Worm (Caenorhabditis elegans): ENCODE measurements around the gene srpa-68.

Gene srpa-68

DNA sequence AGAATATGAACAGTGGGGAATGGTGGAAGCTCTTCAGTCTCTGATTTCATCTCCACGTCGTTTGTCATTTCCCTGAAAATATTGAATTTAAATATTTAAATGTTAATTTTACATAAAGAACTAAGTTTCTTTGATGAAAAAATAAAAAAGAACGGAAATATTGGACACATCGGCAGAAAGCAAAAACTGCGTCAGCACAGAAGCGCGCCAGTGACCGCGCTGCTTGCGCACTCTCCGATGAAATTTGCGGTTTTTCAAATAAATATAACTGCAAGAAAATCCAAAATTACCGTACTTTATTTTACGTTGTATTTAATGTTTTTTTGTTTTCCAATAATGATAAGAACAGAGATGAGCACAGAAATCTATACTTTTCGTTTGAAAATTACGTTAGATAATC is at the start of gene srpa-68, which contains the start of gene srh-16:
TSS of gene srpa-68 (minus strand) at position 72 of the 400 bp plus-strand sequence.
TSS of gene srh-16 (plus strand) at position 275 of the 400 bp plus-strand sequence.
- peak; percentile 83 for TF ChIP-seq ztf-23 (GFP tag; IDR thresholded peaks at IDR 0.05)
- 0 out of 2 replicates have a peak, but pooled peaks have one; percentile 19 for TF ChIP-seq ztf-29 (GFP tag; IDR thresholded peaks at IDR 0.05)
- TF ChIP-seq T22C8.4 (GFP tag; IDR thresholded peaks at IDR 0.05) = no peak
- TF ChIP-seq tab-1 (GFP tag; IDR thresholded peaks at IDR 0.05) = peak; percentile 67; the same call in 1 of the 2 replicates
- TF ChIP-seq ref-1 (GFP tag; conservative IDR thresholded peaks at IDR 0.05) = no peak
- TF ChIP-seq flt-1 (GFP tag; IDR thresholded peaks at IDR 0.05) = peak; percentile 87
- TF ChIP-seq med-1 (GFP tag; optimal IDR thresholded peaks at IDR 0.05; ENCODE audit: insufficient read depth) = peak; percentile 49
- 0 out of 2 replicates have a peak, but pooled peaks have one; percentile 48 for TF ChIP-seq klf-2 (GFP tag; conservative IDR thresholded peaks at IDR 0.05)
- TF ChIP-seq cog-1 (tag; optimal IDR thresholded peaks at IDR 0.05) = peak; percentile 79

DNA sequence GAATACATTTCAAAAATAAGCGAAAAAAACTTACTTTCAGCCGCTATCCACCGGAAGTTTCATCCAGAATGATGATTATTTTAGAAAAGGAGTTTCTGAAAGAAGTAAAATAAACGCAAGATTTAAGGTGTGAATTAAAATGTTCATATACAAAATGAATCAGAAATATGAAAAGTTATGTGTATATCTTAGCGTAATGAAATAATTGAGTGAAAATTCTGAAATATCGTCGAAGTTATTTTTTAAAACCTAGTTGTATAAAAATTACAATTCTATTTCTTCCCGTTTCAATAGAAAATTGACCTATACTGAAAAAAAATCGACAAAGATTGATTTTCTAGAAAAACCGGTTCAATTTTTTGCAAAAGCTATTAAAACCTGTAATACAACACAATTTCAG is 46.4 kb upstream of the srpa-68 start, which contains the start of gene twk-13:
TSS of gene twk-13 (minus strand) at position 101 of the 400 bp plus-strand sequence.
- no peak for TF ChIP-seq flt-1 (GFP tag; IDR thresholded peaks at IDR 0.05)
- TF ChIP-seq ztf-23 (GFP tag; IDR thresholded peaks at IDR 0.05) = no peak
- no peak for TF ChIP-seq ref-1 (GFP tag; conservative IDR thresholded peaks at IDR 0.05)
- no peak for TF ChIP-seq med-1 (GFP tag; optimal IDR thresholded peaks at IDR 0.05; ENCODE audit: insufficient read depth)
- no peak for TF ChIP-seq klf-2 (GFP tag; conservative IDR thresholded peaks at IDR 0.05)
- TF ChIP-seq cog-1 (tag; optimal IDR thresholded peaks at IDR 0.05) = no peak
- no peak for TF ChIP-seq ztf-29 (GFP tag; IDR thresholded peaks at IDR 0.05)

DNA sequence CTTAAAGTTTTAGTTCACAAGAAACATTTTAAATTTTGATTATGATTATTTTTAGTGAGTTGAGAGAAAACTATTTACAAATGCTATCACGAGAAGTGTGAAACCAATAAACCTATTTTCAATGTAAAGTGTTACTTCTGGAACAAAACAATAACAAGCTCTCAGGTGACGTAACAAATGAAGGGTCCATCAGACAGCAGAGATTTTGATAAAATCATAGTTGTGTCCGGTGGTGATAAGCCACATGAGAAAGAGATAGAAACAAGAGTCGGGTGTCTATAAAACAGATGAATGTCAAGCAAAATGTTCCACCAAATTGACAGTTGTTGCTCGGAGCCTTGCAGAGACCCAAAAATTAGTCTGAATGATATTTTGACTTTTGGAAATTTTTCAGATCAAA is 42.9 kb upstream of the srpa-68 start:
- no peak for TF ChIP-seq T22C8.4 (GFP tag; IDR thresholded peaks at IDR 0.05)
- no peak for TF ChIP-seq cog-1 (tag; optimal IDR thresholded peaks at IDR 0.05)

DNA sequence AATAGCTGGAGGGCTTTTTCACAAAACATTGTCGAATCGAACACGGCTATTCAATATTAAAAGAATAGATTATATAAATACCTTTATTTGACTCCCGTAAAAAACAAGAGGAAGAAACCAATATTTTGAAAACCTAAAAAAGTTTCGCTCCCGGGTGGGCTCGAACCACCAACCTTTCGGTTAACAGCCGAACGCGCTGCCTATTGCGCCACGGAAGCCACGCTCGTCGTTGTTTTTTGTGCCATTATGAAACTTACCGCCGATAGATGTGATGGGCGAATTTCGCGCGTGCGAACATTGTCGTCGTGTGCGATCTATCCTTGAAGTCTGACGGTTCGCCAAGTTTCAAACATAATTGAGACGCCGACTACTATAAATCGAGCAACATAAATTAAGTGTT is 40.4 kb upstream of the srpa-68 start:
- TF ChIP-seq ztf-23 (GFP tag; IDR thresholded peaks at IDR 0.05) (peak; percentile 71), med-1 (GFP tag; optimal IDR thresholded peaks at IDR 0.05; ENCODE audit: insufficient read depth) (no peak), T22C8.4 (GFP tag; IDR thresholded peaks at IDR 0.05) (no peak), tab-1 (GFP tag; IDR thresholded peaks at IDR 0.05) (peak; percentile 61; the same call in 1 of the 2 replicates), ztf-29 (GFP tag; IDR thresholded peaks at IDR 0.05) (no peak), flt-1 (GFP tag; IDR thresholded peaks at IDR 0.05) (peak; percentile 79), klf-2 (GFP tag; conservative IDR thresholded peaks at IDR 0.05) (no peak), cog-1 (tag; optimal IDR thresholded peaks at IDR 0.05) (no peak), ref-1 (GFP tag; conservative IDR thresholded peaks at IDR 0.05) (peak; percentile 46; the same call in 1 of the 2 replicates)

DNA sequence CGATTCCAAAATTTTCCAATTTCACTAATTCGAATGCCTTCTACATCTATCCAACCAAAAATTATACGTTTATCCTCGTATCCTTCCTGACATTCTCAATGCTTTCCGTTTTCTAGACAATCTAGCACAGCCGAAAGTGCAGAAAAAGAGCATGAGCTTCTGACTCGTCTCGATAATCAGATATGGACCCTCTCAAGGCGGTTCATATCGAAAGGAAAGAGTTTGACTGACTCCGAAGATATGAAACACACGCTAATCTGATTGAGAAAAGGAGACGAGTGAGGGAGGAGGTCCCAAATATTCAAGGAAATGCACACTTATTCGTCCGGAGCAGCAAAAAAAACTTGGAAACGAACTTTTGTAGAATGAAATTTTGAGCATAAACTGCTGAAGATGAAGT is 37.7 kb upstream of the srpa-68 start:
- TF ChIP-seq klf-2 (GFP tag; conservative IDR thresholded peaks at IDR 0.05) (no peak), med-1 (GFP tag; optimal IDR thresholded peaks at IDR 0.05; ENCODE audit: insufficient read depth) (no peak)

DNA sequence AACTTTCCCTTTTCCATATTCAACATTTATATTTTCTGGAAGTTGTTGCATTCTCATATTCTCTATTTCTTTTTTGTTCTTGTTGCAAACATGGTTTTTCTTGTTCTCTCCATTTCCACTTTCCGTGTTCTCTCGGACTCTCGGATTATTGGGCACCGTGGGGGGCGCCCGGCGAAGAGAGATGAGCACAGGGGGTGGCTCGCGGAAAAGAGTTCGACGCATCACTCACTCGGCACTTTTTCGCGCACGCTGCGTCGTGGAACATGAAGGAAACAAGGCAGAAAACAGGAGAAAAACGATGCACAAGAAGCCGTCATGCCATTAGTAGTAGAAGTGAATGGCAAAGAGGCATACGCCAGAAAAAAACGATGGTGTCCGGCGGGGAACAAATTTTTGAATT is 35.2 kb upstream of the srpa-68 start:
- no peak for TF ChIP-seq ztf-23 (GFP tag; IDR thresholded peaks at IDR 0.05)
- TF ChIP-seq ref-1 (GFP tag; conservative IDR thresholded peaks at IDR 0.05) = no peak

DNA sequence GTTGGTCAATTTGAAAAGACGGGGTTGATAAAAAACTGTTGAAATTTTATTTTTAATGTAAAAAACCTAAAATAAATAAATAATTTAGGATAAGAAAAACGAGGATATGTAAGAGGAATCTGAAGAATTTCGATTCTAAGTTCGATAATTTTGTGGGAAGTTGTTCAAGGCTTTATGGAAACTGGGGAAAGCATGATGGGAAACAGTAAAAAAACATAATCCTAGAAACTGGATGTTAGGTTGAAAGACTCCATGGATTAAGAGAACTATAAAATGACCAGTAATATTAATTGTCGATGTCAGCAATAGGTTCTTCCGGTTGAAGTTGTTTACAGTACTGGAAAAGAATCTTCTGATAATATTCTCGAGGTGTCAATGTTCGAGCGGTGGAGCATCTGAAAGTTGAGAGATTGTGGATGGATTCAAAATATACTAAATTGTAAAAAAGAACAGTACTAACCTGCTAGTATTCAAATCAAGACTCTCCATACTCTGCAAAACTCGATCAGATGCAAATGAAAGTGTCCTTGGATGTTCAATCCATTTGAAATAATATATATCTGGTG is 28.9 kb upstream of the srpa-68 start:
- TF ChIP-seq ref-1 (GFP tag; conservative IDR thresholded peaks at IDR 0.05) = no peak

DNA sequence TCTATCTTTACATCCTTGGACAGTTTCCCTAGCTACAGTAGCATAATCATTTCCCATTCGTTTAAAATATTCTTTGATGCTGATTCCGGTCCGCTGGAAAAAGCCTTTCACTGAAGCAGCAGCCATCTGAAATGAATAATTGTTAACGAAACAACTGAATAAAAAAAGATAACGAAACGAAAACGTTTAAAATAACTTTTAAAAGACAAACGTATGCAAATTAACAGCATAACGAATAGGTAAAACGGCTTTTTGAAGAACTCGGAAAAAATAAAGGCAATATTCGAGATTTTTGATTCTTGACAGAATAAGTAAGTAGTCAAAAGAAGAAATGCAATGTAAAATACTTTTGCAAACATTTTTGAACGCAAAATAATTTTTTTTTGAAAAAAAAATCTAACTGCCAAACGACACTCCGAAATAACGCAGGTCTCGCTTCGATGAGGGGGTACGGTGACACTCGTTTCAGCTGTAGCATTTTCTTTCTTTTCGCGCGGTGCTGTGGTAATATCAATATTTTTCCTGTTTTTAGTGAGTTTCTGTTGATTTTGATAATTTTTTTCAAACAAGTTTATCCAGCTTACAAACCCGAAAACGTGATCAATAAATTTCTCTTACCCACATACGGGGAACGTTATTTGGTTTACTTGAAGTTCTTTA is 26.6 kb upstream of the srpa-68 start, which contains the start of the genes R04F11.5 and R04F11.2:
TSS of gene R04F11.5 (minus strand) at position 126 of the 660 bp plus-strand sequence.
TSS of gene R04F11.2 (plus strand) at position 488 of the 660 bp plus-strand sequence.
- peak; percentile 9 for TF ChIP-seq cog-1 (tag; optimal IDR thresholded peaks at IDR 0.05)
- TF ChIP-seq ref-1 (GFP tag; conservative IDR thresholded peaks at IDR 0.05) = no peak

DNA sequence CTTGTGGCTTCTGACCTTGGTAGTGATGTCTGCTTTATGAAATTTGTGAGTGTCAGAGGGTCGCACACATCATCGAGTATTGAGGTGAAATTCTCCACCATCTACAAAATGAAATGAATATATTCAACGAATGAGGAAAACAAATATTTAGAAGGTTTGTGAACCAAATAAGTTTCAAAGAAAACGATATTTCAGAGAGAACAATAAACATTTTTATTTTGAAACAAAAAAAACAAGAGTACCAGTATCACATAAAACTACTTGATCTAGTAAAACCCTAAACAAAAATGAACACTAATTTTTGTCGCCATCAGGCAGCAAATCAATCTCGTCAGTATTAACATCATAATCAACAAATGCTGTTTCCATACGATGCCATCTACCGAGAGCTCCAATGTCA is 25.6 kb upstream of the srpa-68 start, which contains the start of gene R04F11.3:
TSS of gene R04F11.3 (minus strand) at position 101 of the 400 bp plus-strand sequence.
- TF ChIP-seq cog-1 (tag; optimal IDR thresholded peaks at IDR 0.05) (no peak), ref-1 (GFP tag; conservative IDR thresholded peaks at IDR 0.05) (no peak), med-1 (GFP tag; optimal IDR thresholded peaks at IDR 0.05; ENCODE audit: insufficient read depth) (no peak), flt-1 (GFP tag; IDR thresholded peaks at IDR 0.05) (no peak), ztf-23 (GFP tag; IDR thresholded peaks at IDR 0.05) (no peak), ztf-29 (GFP tag; IDR thresholded peaks at IDR 0.05) (no peak), T22C8.4 (GFP tag; IDR thresholded peaks at IDR 0.05) (no peak), tab-1 (GFP tag; IDR thresholded peaks at IDR 0.05) (no peak), klf-2 (GFP tag; conservative IDR thresholded peaks at IDR 0.05) (no peak)

DNA sequence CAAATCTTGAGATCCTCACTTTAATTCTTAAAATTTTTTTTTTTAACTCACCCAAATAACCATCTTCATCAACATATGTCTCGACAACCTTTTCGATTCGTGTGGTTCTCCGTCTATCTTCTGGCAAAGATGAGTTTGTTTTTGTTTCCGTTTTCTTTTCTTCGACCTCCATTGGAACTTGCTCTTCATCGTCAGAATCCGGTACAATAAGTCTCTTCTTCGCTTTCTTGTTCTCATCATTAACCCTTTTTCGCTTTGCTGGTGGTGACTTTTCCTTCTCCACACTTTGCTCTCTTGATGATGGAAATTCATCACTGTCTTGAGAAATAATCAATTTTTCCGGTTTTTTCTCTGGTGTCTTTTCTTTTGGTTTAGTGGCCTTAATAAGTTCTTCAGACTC is 24.6 kb upstream of the srpa-68 start:
- TF ChIP-seq klf-2 (GFP tag; conservative IDR thresholded peaks at IDR 0.05) (no peak), ztf-29 (GFP tag; IDR thresholded peaks at IDR 0.05) (no peak), ztf-23 (GFP tag; IDR thresholded peaks at IDR 0.05) (no peak), med-1 (GFP tag; optimal IDR thresholded peaks at IDR 0.05; ENCODE audit: insufficient read depth) (no peak), T22C8.4 (GFP tag; IDR thresholded peaks at IDR 0.05) (no peak)

DNA sequence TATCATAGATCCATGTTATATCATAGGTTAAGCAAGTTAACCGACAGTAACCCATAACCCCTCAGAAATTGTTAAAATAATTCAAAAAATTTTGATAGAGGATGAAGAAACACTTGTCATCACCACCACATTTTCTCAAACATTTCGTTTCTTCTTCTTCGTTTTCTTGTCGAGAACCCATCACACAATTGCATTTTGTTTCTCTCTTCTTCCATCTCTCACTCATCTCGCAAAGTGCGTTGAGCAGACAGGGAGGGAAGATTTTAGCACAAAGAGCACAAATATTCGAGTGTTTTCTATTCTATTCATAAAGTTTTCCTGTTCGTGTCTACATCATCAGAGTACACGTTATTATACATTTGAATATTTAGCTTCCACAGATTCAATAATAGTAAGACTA is 23.0 kb upstream of the srpa-68 start:
- TF ChIP-seq flt-1 (GFP tag; IDR thresholded peaks at IDR 0.05) (no peak), ztf-29 (GFP tag; IDR thresholded peaks at IDR 0.05) (no peak), klf-2 (GFP tag; conservative IDR thresholded peaks at IDR 0.05) (no peak), tab-1 (GFP tag; IDR thresholded peaks at IDR 0.05) (no peak)
